Worm (Caenorhabditis elegans): Measurements from ENCODE around the gene C33C12.12.

ce11 chrII:2122091-2122490 lies 47.9 kb downstream of the C33C12.12 start, which contains the start of gene math-37:
- TF ChIP-seq fkh-10 (GFP tag; optimal IDR thresholded peaks at IDR 0.05) (no peak), unc-62 (GFP tag; optimal IDR thresholded peaks at IDR 0.05) (no peak), blmp-1 (tag; optimal IDR thresholded peaks at IDR 0.05) (no peak), aly-2 (tag; optimal IDR thresholded peaks at IDR 0.05) (no peak), skn-1 (tag; optimal IDR thresholded peaks at IDR 0.05) (no peak), hpl-2 (GFP tag; optimal IDR thresholded peaks at IDR 0.05) (no peak), nhr-84 (tag; optimal IDR thresholded peaks at IDR 0.05) (no peak), jun-1 (tag; optimal IDR thresholded peaks at IDR 0.05) (no peak), ceh-82 (tag; optimal IDR thresholded peaks at IDR 0.05) (no peak), ets-5 (GFP tag; IDR thresholded peaks at IDR 0.05) (no peak), mdl-1 (tag; optimal IDR thresholded peaks at IDR 0.05) (no peak), nhr-28 (tag; optimal IDR thresholded peaks at IDR 0.05) (no peak)
